Fruit fly (Drosophila melanogaster) whole organism, wandering third instar larva: ENCODE data around the gene 5-HT2A.

Experiments used
- CG32264 ChIP-seq: fragments of 200-800 bp; sonication (Bioruptor generic); optimal IDR thresholded peaks from 2 replicates; lab custom pipeline; 2016; ENCODE audit warnings: missing biosample characterization, missing genetic modification characterization
- Dfd ChIP-seq: fragments of >200 bp; optimal IDR thresholded peaks from 2 replicates; lab custom pipeline; 2017; ENCODE audit warnings: missing biosample characterization, missing genetic modification characterization
- HLH106 ChIP-seq: fragments of 200-800 bp; optimal IDR thresholded peaks from 3 replicates; lab custom pipeline; 2019; ENCODE audit warnings: missing biosample characterization, mild to moderate bottlenecking, missing genetic modification characterization, moderate library complexity
- Mio ChIP-seq: sonication (Bioruptor generic); optimal IDR thresholded peaks from 2 replicates; lab custom pipeline; 2016; ENCODE audit warnings: missing biosample characterization, missing genetic modification characterization
- OdsH ChIP-seq: fragments of 200-800 bp; sonication (Bioruptor generic); optimal IDR thresholded peaks from 2 replicates; lab custom pipeline; 2016; ENCODE audit warnings: missing biosample characterization, mild to moderate bottlenecking, missing genetic modification characterization
- Rel ChIP-seq, 2 experiments: fragments of 200-800 bp; sonication (Bioruptor generic) in 1 of 2; optimal IDR thresholded peaks; 2 replicates in 1 of 2; 3 replicates in 1 of 2; lab custom pipeline; 2016 to 2019; ENCODE audit warnings: mild to moderate bottlenecking in 2 of 2, missing biosample characterization in 2 of 2, missing genetic modification characterization in 2 of 2, moderate library complexity in 1 of 2
- Sp1 ChIP-seq: fragments of 200-800 bp; sonication (Bioruptor generic); optimal IDR thresholded peaks from 3 replicates; lab custom pipeline; 2019; ENCODE audit warnings: missing biosample characterization, mild to moderate bottlenecking, missing genetic modification characterization, moderate library complexity
- br ChIP-seq: fragments of 200-800 bp; sonication (Bioruptor generic); optimal IDR thresholded peaks from 2 replicates; lab custom pipeline; 2016; ENCODE audit warnings: missing biosample characterization, missing genetic modification characterization
- brk ChIP-seq: fragments of 200-800 bp; sonication (Bioruptor generic); optimal IDR thresholded peaks from 2 replicates; lab custom pipeline; 2016; ENCODE audit warnings: missing biosample characterization, mild to moderate bottlenecking, missing genetic modification characterization
- dl ChIP-seq, 2 experiments: fragments of 175-275, 200-275 bp in 1 of 2; fragments of 200-275 bp in 1 of 2; sonication (Bioruptor generic); optimal IDR thresholded peaks; lab custom pipeline; 2018; ENCODE audit warnings: mild to moderate bottlenecking in 2 of 2, missing biosample characterization in 2 of 2, missing genetic modification characterization in 2 of 2, moderate library complexity in 2 of 2; ENCODE audit not compliant: partially characterized antibody in 2 of 2, insufficient read depth in 1 of 2
- psq ChIP-seq: fragments of 200-800 bp; sonication (Bioruptor generic); optimal IDR thresholded peaks from 3 replicates; lab custom pipeline; 2017; ENCODE audit warnings: missing biosample characterization, mild to moderate bottlenecking, missing genetic modification characterization, moderate library complexity
- sage ChIP-seq: fragments of 200-800 bp; sonication (Bioruptor generic); optimal IDR thresholded peaks from 2 replicates; lab custom pipeline; 2016; ENCODE audit warnings: missing biosample characterization, mild to moderate bottlenecking, missing genetic modification characterization
- tai ChIP-seq: sonication (Bioruptor generic); optimal IDR thresholded peaks from 2 replicates; lab custom pipeline; 2016; ENCODE audit warnings: missing biosample characterization, missing genetic modification characterization

Gene 5-HT2A

DNA sequence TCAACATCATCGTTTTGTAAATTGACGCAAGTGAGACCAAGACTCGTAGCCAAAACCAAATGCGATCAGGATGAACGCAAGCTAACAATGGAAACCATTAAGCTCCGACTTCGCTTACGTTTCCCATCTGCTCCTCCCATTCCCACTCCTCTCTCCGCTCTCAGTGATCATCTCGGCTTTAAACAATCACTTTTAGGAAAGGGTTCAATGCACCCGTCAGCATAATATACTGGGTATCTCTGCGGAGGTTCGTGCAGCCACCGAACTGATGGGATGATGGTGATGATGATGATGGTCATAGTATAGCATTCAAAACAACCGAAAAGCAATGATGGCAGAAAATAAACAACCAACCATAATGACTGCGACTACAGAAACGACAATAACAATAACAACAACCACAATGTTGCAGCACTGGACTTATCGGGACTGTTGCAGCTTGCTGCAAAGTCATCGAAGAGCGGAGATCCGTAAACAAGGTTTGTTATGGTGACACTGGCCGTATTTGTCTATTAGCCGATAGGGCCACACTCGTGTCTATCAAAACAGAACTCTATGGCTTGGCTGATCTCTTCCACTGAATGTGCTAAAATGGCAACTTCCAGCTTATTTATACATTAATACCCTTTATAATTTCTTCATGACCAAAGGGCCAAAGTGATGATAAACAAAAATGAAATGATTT, 64.5 kb downstream of the 5-HT2A start:
- TF ChIP-seq psq (GFP tag; lab: Kevin White, UChicago), result no peak
- TF ChIP-seq Mio, result no peak
- no peak for TF ChIP-seq CG32264 (GFP tag; lab: Kevin White, UChicago)
- no peak for TF ChIP-seq brk
- no peak for TF ChIP-seq sage (GFP tag; lab: Kevin White, UChicago)
- no peak for TF ChIP-seq OdsH (GFP tag; lab: Kevin White, UChicago)
- TF ChIP-seq dl (GFP tag; optimal IDR thresholded peaks at IDR 0.05; lab: Kevin White, UChicago; ENCODE audit: insufficient read depth in 1 of 2, partially characterized antibody in 2 of 2), result no peak
- TF ChIP-seq Rel (GFP tag; optimal IDR thresholded peaks at IDR 0.05; lab: Kevin White, UChicago), result no peak
- TF ChIP-seq Rel (tag; optimal IDR thresholded peaks at IDR 0.05; lab: Kevin White, UChicago), result no peak
- TF ChIP-seq br (GFP tag; lab: Kevin White, UChicago), result no peak
- TF ChIP-seq Sp1, result no peak
- TF ChIP-seq Dfd (GFP tag; lab: Kevin White, UChicago), result no peak
- TF ChIP-seq tai (GFP tag; lab: Kevin White, UChicago), result no peak

DNA sequence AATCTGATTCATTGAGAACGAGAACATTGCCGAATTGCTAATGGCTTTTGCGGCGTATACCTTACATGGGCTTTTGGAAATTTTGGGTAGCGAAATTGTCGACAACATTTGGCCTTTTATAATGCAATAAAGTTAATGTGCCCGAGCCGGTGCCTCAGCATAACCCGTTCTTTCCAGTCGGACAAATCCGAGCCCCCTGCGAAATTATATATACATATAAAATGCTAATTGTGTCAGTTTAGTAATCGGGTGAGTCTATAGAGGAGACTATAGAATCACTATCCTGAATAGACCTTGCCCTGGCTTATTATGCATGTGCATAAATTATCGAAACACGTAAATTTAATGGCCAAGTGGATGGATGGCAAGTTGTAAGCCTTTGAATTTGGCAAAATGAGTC, 65.7 kb downstream of the 5-HT2A start:
- TF ChIP-seq HLH106 (tag; lab: Kevin White, UChicago), result no peak
